Comparison of ENCODE assay signal across 2 fruit fly cellular contexts in genomic region chr3R:10311745-10312088, dm6.
TF ChIP-seq lines count a peak whose summit lies in the region.

No protein-coding gene starts in this region.

- TF ChIP-seq CTCF in whole organism, embryonic (GFP tag; optimal IDR thresholded peaks at IDR 0.05; lab: Kevin White, UChicago): no peak

TF ChIP-seq in whole organism, adult, 20 proteins besides CTCF, POLR2A, EP300 and RAD21:
- TF ChIP-seq kay (GFP tag; lab: Kevin White, UChicago; ENCODE audit: borderline replicate concordance) (no peak), toe (GFP tag; optimal IDR thresholded peaks at IDR 0.05; lab: Kevin White, UChicago) (no peak), Clk (GFP tag; optimal IDR thresholded peaks at IDR 0.05; lab: Kevin White, UChicago) (no peak), CG14711 (tag; optimal IDR thresholded peaks at IDR 0.05; lab: Kevin White, UChicago) (peak; percentile 38), ovo (GFP tag; optimal IDR thresholded peaks at IDR 0.05; lab: Kevin White, UChicago) (no peak), CG1620 (GFP tag; optimal IDR thresholded peaks at IDR 0.05; lab: Kevin White, UChicago) (no peak), Hr96 (GFP tag; optimal IDR thresholded peaks at IDR 0.05; lab: Kevin White, UChicago) (no peak), CG11617 (GFP tag; optimal IDR thresholded peaks at IDR 0.05; lab: Kevin White, UChicago) (peak; percentile 20), CG5204 (GFP tag; optimal IDR thresholded peaks at IDR 0.05; lab: Kevin White, UChicago) (no peak), Mnt (GFP tag; optimal IDR thresholded peaks at IDR 0.05; lab: Kevin White, UChicago) (no peak), Crg-1 (GFP tag; optimal IDR thresholded peaks at IDR 0.05; lab: Kevin White, UChicago) (no peak), CG33017 (tag; optimal IDR thresholded peaks at IDR 0.05; lab: Kevin White, UChicago) (no peak), bab1 (GFP tag; optimal IDR thresholded peaks at IDR 0.05; lab: Kevin White, UChicago) (no peak), CG12768 (GFP tag; optimal IDR thresholded peaks at IDR 0.05; lab: Kevin White, UChicago) (no peak), CG7101 (tag; optimal IDR thresholded peaks at IDR 0.05; lab: Kevin White, UChicago) (no peak), CG7045 (GFP tag; optimal IDR thresholded peaks at IDR 0.05; lab: Kevin White, UChicago) (peak; percentile 41), tj (GFP tag; optimal IDR thresholded peaks at IDR 0.05; lab: Kevin White, UChicago) (peak; percentile 60), cic (GFP tag; optimal IDR thresholded peaks at IDR 0.05; lab: Kevin White, UChicago) (no peak), cnc (optimal IDR thresholded peaks at IDR 0.05; lab: Kevin White, UChicago) (no peak), pad (GFP tag; optimal IDR thresholded peaks at IDR 0.05; lab: Kevin White, UChicago) (no peak)

TF ChIP-seq in whole organism, embryonic, 481 proteins besides CTCF, POLR2A, EP300 and RAD21:
- no peak for TF ChIP-seq CG1233 (GFP tag; optimal IDR thresholded peaks at IDR 0.05; lab: Kevin White, UChicago)
- TF ChIP-seq HLH4C (GFP tag; IDR thresholded peaks at IDR 0.05; lab: Robert Waterston, UW; ENCODE audit: partially characterized antibody): no peak
- TF ChIP-seq CG34376 (GFP tag; optimal IDR thresholded peaks at IDR 0.05; lab: Kevin White, UChicago): peak; percentile 58
- no peak for TF ChIP-seq onecut (GFP tag; IDR thresholded peaks at IDR 0.05; lab: Robert Waterston, UW)
- no peak for TF ChIP-seq jing (GFP tag; optimal IDR thresholded peaks at IDR 0.05; lab: Kevin White, UChicago)
- TF ChIP-seq slp2 (GFP tag; optimal IDR thresholded peaks at IDR 0.05; lab: Kevin White, UChicago): no peak
- TF ChIP-seq Tbp (GFP tag; optimal IDR thresholded peaks at IDR 0.05; lab: Kevin White, UChicago): no peak
- no peak for TF ChIP-seq Bteb2 (GFP tag; optimal IDR thresholded peaks at IDR 0.05; lab: Kevin White, UChicago)
- TF ChIP-seq CG6765 (GFP tag; optimal IDR thresholded peaks at IDR 0.05; lab: Kevin White, UChicago): no peak
- no peak for TF ChIP-seq CHES-1-like (GFP tag; optimal IDR thresholded peaks at IDR 0.05; lab: Kevin White, UChicago)
- TF ChIP-seq CG2199 (GFP tag; IDR thresholded peaks at IDR 0.05; lab: Robert Waterston, UW): 0 out of 3 replicates have a peak, but pooled peaks have one; percentile 23
- TF ChIP-seq Ssrp (tag; optimal IDR thresholded peaks at IDR 0.05; lab: Kevin White, UChicago): no peak
- no peak for TF ChIP-seq CG2120 (GFP tag; optimal IDR thresholded peaks at IDR 0.05; lab: Kevin White, UChicago)
- TF ChIP-seq HmgD (GFP tag; optimal IDR thresholded peaks at IDR 0.05; lab: Kevin White, UChicago): no peak
TF ChIP-seq in whole organism, embryonic: peak in this region for 2.
